Worm (Caenorhabditis elegans) whole organism, L3 larva: Measurements from ENCODE around the gene K11H12.9.

Experiments used
- ZK546.5 ChIP-seq: sonication (generic microtip); optimal IDR thresholded peaks from 2 replicates; lab custom pipeline; 2017; ENCODE audit warnings: missing biosample characterization, missing genetic modification characterization
- jun-1 ChIP-seq: fragments of 150-350 bp; optimal IDR thresholded peaks from 2 replicates; lab custom pipeline; 2014; ENCODE audit warnings: missing biosample characterization, missing genetic modification reagents, missing genetic modification characterization
- lin-15B ChIP-seq: fragments of 150-350 bp; optimal IDR thresholded peaks from 2 replicates; lab custom pipeline; 2014; ENCODE audit warnings: missing biosample characterization, missing genetic modification characterization
- nhr-12 ChIP-seq: fragments of 150-350 bp; optimal IDR thresholded peaks from 2 replicates; lab custom pipeline; 2014; ENCODE audit warnings: missing biosample characterization, missing genetic modification characterization
- nhr-237 ChIP-seq: fragments of 150-350 bp; optimal IDR thresholded peaks from 2 replicates; lab custom pipeline; 2014; ENCODE audit warnings: missing biosample characterization, missing genetic modification characterization
- nhr-25 ChIP-seq: sonication (generic microtip); optimal IDR thresholded peaks from 2 replicates; lab custom pipeline; 2017; ENCODE audit warnings: missing biosample characterization, missing genetic modification characterization
- nhr-76 ChIP-seq: fragments of 150-350 bp; sonication (generic microtip); optimal IDR thresholded peaks from 5 replicates; lab custom pipeline; 2014; ENCODE audit warnings: missing biosample characterization, missing genetic modification characterization
- pqm-1 ChIP-seq: fragments of 150-350 bp; optimal IDR thresholded peaks from 2 replicates; lab custom pipeline; 2017; ENCODE audit warnings: missing biosample characterization, missing genetic modification characterization, inconsistent platforms
- snpc-4 ChIP-seq: fragments of 150-350 bp; optimal IDR thresholded peaks from 2 replicates; lab custom pipeline; 2014; ENCODE audit warnings: missing biosample characterization, missing genetic modification characterization
- unc-62 ChIP-seq: fragments of 150-350 bp; sonication (generic microtip); optimal IDR thresholded peaks from 4 replicates; lab custom pipeline; 2014; ENCODE audit warnings: missing biosample characterization, missing genetic modification reagents, missing genetic modification characterization
- zag-1 ChIP-seq: fragments of 150-350 bp; optimal IDR thresholded peaks from 2 replicates; lab custom pipeline; 2014; ENCODE audit warnings: missing biosample characterization, missing genetic modification characterization
- ztf-11 ChIP-seq: fragments of 150-350 bp; optimal IDR thresholded peaks from 2 replicates; lab custom pipeline; 2014; ENCODE audit warnings: missing biosample characterization, missing genetic modification characterization

DNA sequence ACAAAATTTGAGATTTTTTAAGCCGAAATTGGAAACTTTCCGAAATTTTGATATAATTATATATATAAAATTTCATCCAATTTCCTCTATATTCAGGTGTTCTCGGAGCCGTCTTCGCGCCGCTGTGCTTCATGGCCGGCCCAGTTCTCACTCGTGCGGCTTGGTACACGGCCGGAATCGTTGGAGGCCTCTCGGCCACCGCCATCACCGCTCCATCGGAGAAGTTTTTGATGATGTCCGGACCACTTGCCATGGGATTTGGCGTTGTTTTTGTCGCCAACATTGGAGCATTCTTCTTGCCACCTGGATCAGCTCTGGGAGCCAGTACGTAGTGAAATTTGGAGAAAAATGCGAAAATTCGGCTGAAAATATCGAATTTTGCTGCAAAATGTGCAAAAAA lies 7.6 kb downstream of the K11H12.9 start:
- no peak for TF ChIP-seq nhr-237 (tag; lab: Kevin White, UChicago)
- TF ChIP-seq zag-1 (tag; lab: Kevin White, UChicago) = no peak
- no peak for TF ChIP-seq nhr-25 (tag; lab: Kevin White, UChicago)
- TF ChIP-seq snpc-4 = no peak
- no peak for TF ChIP-seq nhr-76 (tag; lab: Kevin White, UChicago)
- no peak for TF ChIP-seq lin-15B
- no peak for TF ChIP-seq ztf-11 (tag; lab: Kevin White, UChicago)
- no peak for TF ChIP-seq unc-62 (GFP tag; lab: Kevin White, UChicago)
- TF ChIP-seq pqm-1 = no peak
- no peak for TF ChIP-seq nhr-12 (tag; lab: Kevin White, UChicago)
- no peak for TF ChIP-seq jun-1 (tag; lab: Kevin White, UChicago)
- TF ChIP-seq ZK546.5 = no peak
